Fruit fly (Drosophila melanogaster) whole organism, embryonic: Measurements from ENCODE around the gene CG43999.

Source experiments
- Bgb ChIP-seq: fragments of 200-800 bp; sonication (Bioruptor generic); IDR thresholded peaks from 2 replicates; pipeline ENCODE4 v1.3.6; 2022; ENCODE audit warnings: missing biosample characterization, missing genetic modification characterization; ENCODE audit not compliant: partially characterized antibody
- C15 ChIP-seq: fragments of 200-800 bp; sonication (Bioruptor generic); IDR thresholded peaks from 3 replicates; pipeline ENCODE4 v1.3.6; 2022; ENCODE audit warnings: missing biosample characterization, missing genetic modification characterization
- CG10267 ChIP-seq: fragments of 200-800 bp; sonication (Bioruptor generic); optimal IDR thresholded peaks from 2 replicates; lab custom pipeline; 2018; ENCODE audit warnings: missing biosample characterization, mild to moderate bottlenecking, missing genetic modification characterization, moderate library complexity
- CG10462 ChIP-seq: fragments of 200-800 bp; sonication (Bioruptor generic); optimal IDR thresholded peaks from 2 replicates; lab custom pipeline; 2016; ENCODE audit warnings: missing biosample characterization, missing genetic modification characterization
- CG11560 ChIP-seq: fragments of 200-800 bp; sonication (Bioruptor generic); IDR thresholded peaks from 3 replicates; pipeline ENCODE4 v1.3.6; 2022; ENCODE audit warnings: missing biosample characterization, missing genetic modification characterization
- CG11695 ChIP-seq: fragments of 200-800 bp; sonication (Bioruptor generic); IDR thresholded peaks from 3 replicates; pipeline ENCODE4 v1.3.6; 2022; ENCODE audit warnings: missing biosample characterization, missing genetic modification characterization
- CG13296 ChIP-seq: fragments of 200-800 bp; sonication (Bioruptor generic); optimal IDR thresholded peaks from 3 replicates; lab custom pipeline; 2018; ENCODE audit warnings: missing biosample characterization, mild to moderate bottlenecking, missing genetic modification characterization
- CG13775 ChIP-seq: fragments of 200-800 bp; sonication (Bioruptor generic); optimal IDR thresholded peaks from 3 replicates; lab custom pipeline; 2017; ENCODE audit warnings: missing biosample characterization, mild to moderate bottlenecking, missing genetic modification characterization
- CG14441 ChIP-seq: fragments of 200-800 bp; sonication (Bioruptor generic); IDR thresholded peaks from 2 replicates; pipeline ENCODE4 v1.3.6; 2022; ENCODE audit warnings: missing biosample characterization, missing genetic modification characterization
- CG31224 ChIP-seq: fragments of 200-800 bp; sonication (Bioruptor generic); IDR thresholded peaks from 2 replicates; pipeline ENCODE4 v1.3.6; 2022; ENCODE audit warnings: missing biosample characterization, missing genetic modification characterization
- CG3281 ChIP-seq: fragments of 200-800 bp; sonication (Bioruptor generic); optimal IDR thresholded peaks from 3 replicates; lab custom pipeline; 2017; ENCODE audit warnings: missing biosample characterization, mild to moderate bottlenecking, missing genetic modification characterization
- CG6791 ChIP-seq: fragments of 200-800 bp; sonication (Bioruptor generic); IDR thresholded peaks from 3 replicates; pipeline ENCODE4 v1.3.6; 2022; ENCODE audit warnings: missing biosample characterization, missing genetic modification characterization; ENCODE audit not compliant: partially characterized antibody
- CG7372 ChIP-seq: fragments of 200-800 bp; sonication (Bioruptor generic); IDR thresholded peaks from 2 replicates; pipeline ENCODE4 v1.3.6; 2022; ENCODE audit warnings: missing biosample characterization, missing genetic modification characterization
- CG9609 ChIP-seq: fragments of 200-800 bp; sonication (Bioruptor generic); optimal IDR thresholded peaks from 3 replicates; lab custom pipeline; 2016; ENCODE audit warnings: missing biosample characterization, missing genetic modification characterization
- D19A ChIP-seq: fragments of 200-800 bp; optimal IDR thresholded peaks from 3 replicates; lab custom pipeline; 2019; ENCODE audit warnings: missing biosample characterization, mild to moderate bottlenecking, missing genetic modification characterization, moderate library complexity
- Dref ChIP-seq: fragments of 200-800 bp; sonication (Bioruptor generic); IDR thresholded peaks from 2 replicates; pipeline ENCODE4 v1.3.6; 2022; ENCODE audit warnings: missing biosample characterization, missing genetic modification characterization
- Drgx ChIP-seq: fragments of 200-800 bp; sonication (Bioruptor generic); IDR thresholded peaks from 2 replicates; pipeline ENCODE4 v1.3.6; 2022; ENCODE audit warnings: missing biosample characterization, missing genetic modification characterization
- Fer3 ChIP-seq: fragments of 200-800 bp; sonication (Bioruptor generic); optimal IDR thresholded peaks from 2 replicates; lab custom pipeline; 2018; ENCODE audit warnings: missing biosample characterization, mild to moderate bottlenecking, missing genetic modification characterization, moderate library complexity
- Gug ChIP-seq: fragments of 200-800 bp; sonication (Bioruptor generic); IDR thresholded peaks from 4 replicates; pipeline ENCODE4 v1.3.6; 2022; ENCODE audit warnings: missing biosample characterization, missing genetic modification characterization
- Hand ChIP-seq: fragments of 200-800 bp; sonication (Bioruptor generic); optimal IDR thresholded peaks from 2 replicates; lab custom pipeline; 2017; ENCODE audit warnings: mild to moderate bottlenecking, missing biosample characterization, missing genetic modification reagents, missing genetic modification characterization
- Lpt ChIP-seq: fragments of >200 bp; optimal IDR thresholded peaks from 2 replicates; lab custom pipeline; 2018; ENCODE audit warnings: missing biosample characterization, missing genetic modification characterization
- MTF-1 ChIP-seq: fragments of 200-800 bp; sonication (Bioruptor generic); optimal IDR thresholded peaks from 2 replicates; lab custom pipeline; 2018; ENCODE audit warnings: missing biosample characterization, mild to moderate bottlenecking, missing genetic modification characterization, borderline replicate concordance
- Meics ChIP-seq: fragments of 200-800 bp; sonication (Bioruptor generic); optimal IDR thresholded peaks from 2 replicates; lab custom pipeline; 2017; ENCODE audit warnings: missing biosample characterization, mild to moderate bottlenecking, missing genetic modification characterization
- Mes4 ChIP-seq: fragments of 200-800 bp; sonication (Bioruptor generic); optimal IDR thresholded peaks from 2 replicates; lab custom pipeline; 2016; ENCODE audit warnings: missing biosample characterization, missing genetic modification characterization
- Myb ChIP-seq: fragments of 200-800 bp; sonication (Bioruptor generic); optimal IDR thresholded peaks from 2 replicates; lab custom pipeline; 2016; ENCODE audit warnings: missing biosample characterization, missing genetic modification characterization
- Nf-YB ChIP-seq: fragments of 200-800 bp; sonication (Bioruptor generic); optimal IDR thresholded peaks from 3 replicates; lab custom pipeline; 2019; ENCODE audit warnings: missing biosample characterization, mild to moderate bottlenecking, missing genetic modification characterization, moderate library complexity
- Opbp ChIP-seq: fragments of 200-800 bp; sonication (Bioruptor generic); IDR thresholded peaks from 3 replicates; pipeline ENCODE4 v1.3.6; 2022; ENCODE audit warnings: missing biosample characterization, missing genetic modification characterization; ENCODE audit not compliant: partially characterized antibody
- Rx ChIP-seq: fragments of 200-800 bp; sonication (Bioruptor generic); IDR thresholded peaks from 2 replicates; pipeline ENCODE4 v1.3.6; 2022; ENCODE audit warnings: missing biosample characterization, missing genetic modification characterization
- TFAM ChIP-seq: fragments of 200-800 bp; sonication (Bioruptor generic); optimal IDR thresholded peaks from 2 replicates; lab custom pipeline; 2017; ENCODE audit warnings: missing biosample characterization, missing genetic modification characterization, inconsistent platforms
- Trl ChIP-seq, 3 experiments: fragments of >200 bp in 2 of 3; fragments of 200-800 bp in 1 of 3; sonication (Bioruptor generic) in 1 of 3; optimal IDR thresholded peaks; 2 replicates in 1 of 3; 3 replicates in 2 of 3; lab custom pipeline; 2016 to 2017; ENCODE audit warnings: missing biosample characterization in 1 of 3, missing genetic modification characterization in 1 of 3
- Xrp1 ChIP-seq: fragments of 200-800 bp; sonication (Bioruptor generic); IDR thresholded peaks from 2 replicates; pipeline ENCODE4 v1.3.6; 2022; ENCODE audit warnings: missing biosample characterization, missing genetic modification characterization
- ab ChIP-seq: fragments of 200-800 bp; sonication (Bioruptor generic); optimal IDR thresholded peaks from 2 replicates; lab custom pipeline; 2016; ENCODE audit warnings: missing biosample characterization, missing genetic modification characterization
- ash1 ChIP-seq: fragments of 200-800 bp; sonication (Bioruptor generic); optimal IDR thresholded peaks from 2 replicates; lab custom pipeline; 2018; ENCODE audit warnings: missing biosample characterization, mild to moderate bottlenecking, missing genetic modification characterization
- br ChIP-seq: fragments of >200 bp; optimal IDR thresholded peaks from 2 replicates; lab custom pipeline; 2017
- cas ChIP-seq: fragments of 200-800 bp; sonication (Bioruptor generic); IDR thresholded peaks from 2 replicates; pipeline ENCODE4 v1.3.6; 2022; ENCODE audit warnings: missing biosample characterization, missing genetic modification characterization
- ci ChIP-seq: fragments of 200-800 bp; sonication (Bioruptor generic); IDR thresholded peaks from 3 replicates; pipeline ENCODE4 v1.3.6; 2022; ENCODE audit warnings: missing biosample characterization, missing genetic modification characterization
- croc ChIP-seq: fragments of 200-800 bp; sonication (Bioruptor generic); conservative IDR thresholded peaks from 3 replicates; pipeline ENCODE4 v1.3.6; 2022; ENCODE audit warnings: missing biosample characterization, missing genetic modification characterization
- da ChIP-seq: fragments of 200-800 bp; sonication (Bioruptor generic); optimal IDR thresholded peaks from 2 replicates; lab custom pipeline; 2016; ENCODE audit warnings: missing biosample characterization, missing genetic modification characterization
- disco-r ChIP-seq: fragments of 200-800 bp; sonication (Bioruptor generic); optimal IDR thresholded peaks from 2 replicates; lab custom pipeline; 2016; ENCODE audit warnings: missing biosample characterization, missing genetic modification characterization
- dysf ChIP-seq: fragments of 200-800 bp; sonication (Bioruptor generic); IDR thresholded peaks from 3 replicates; pipeline ENCODE4 v1.3.6; 2022; ENCODE audit warnings: missing biosample characterization, missing genetic modification characterization
- hbn ChIP-seq: fragments of 200-800 bp; sonication (Bioruptor generic); IDR thresholded peaks from 2 replicates; pipeline ENCODE4 v1.3.6; 2022; ENCODE audit warnings: missing biosample characterization, missing genetic modification characterization; ENCODE audit not compliant: partially characterized antibody
- ind ChIP-seq: fragments of 200-800 bp; sonication (Bioruptor generic); optimal IDR thresholded peaks from 3 replicates; lab custom pipeline; 2016; ENCODE audit warnings: missing biosample characterization, missing genetic modification characterization
- phol ChIP-seq: fragments of 200-800 bp; sonication (Bioruptor generic); optimal IDR thresholded peaks from 3 replicates; lab custom pipeline; 2018; ENCODE audit warnings: missing biosample characterization, mild to moderate bottlenecking, missing genetic modification characterization, moderate library complexity
- prd ChIP-seq, 3 experiments: fragments of >200 bp in 2 of 3; fragments of 200-800 bp in 1 of 3; sonication (Bioruptor generic) in 1 of 3; optimal IDR thresholded peaks in 2 of 3; IDR thresholded peaks in 1 of 3; 2 replicates in 2 of 3; 3 replicates in 1 of 3; pipeline versions ENCODE4 v1.3.6 to Lab custom; 2017 to 2022; ENCODE audit warnings: missing biosample characterization in 1 of 3, missing genetic modification characterization in 1 of 3
- scrt ChIP-seq: fragments of 200-800 bp; sonication (Bioruptor generic); optimal IDR thresholded peaks from 2 replicates; lab custom pipeline; 2018; ENCODE audit warnings: missing biosample characterization, mild to moderate bottlenecking, missing genetic modification characterization, moderate library complexity
- sens-2 ChIP-seq: fragments of 200-800 bp; sonication (Bioruptor generic); IDR thresholded peaks from 2 replicates; pipeline ENCODE4 v1.3.6; 2022; ENCODE audit warnings: missing biosample characterization, missing genetic modification characterization
- sisA ChIP-seq: fragments of 200-800 bp; sonication (Bioruptor generic); IDR thresholded peaks from 2 replicates; pipeline ENCODE4 v1.3.6; 2022; ENCODE audit warnings: missing biosample characterization, missing genetic modification characterization
- slbo ChIP-seq: fragments of 200-800 bp; sonication (Bioruptor generic); IDR thresholded peaks from 2 replicates; pipeline ENCODE4 v1.3.6; 2022; ENCODE audit warnings: missing biosample characterization, missing genetic modification characterization
- stc ChIP-seq: fragments of 200-800 bp; sonication (Bioruptor generic); IDR thresholded peaks from 2 replicates; pipeline ENCODE4 v1.3.6; 2022; ENCODE audit warnings: missing biosample characterization, missing genetic modification characterization
- stwl ChIP-seq: fragments of 200-800 bp; sonication (Bioruptor generic); optimal IDR thresholded peaks from 3 replicates; lab custom pipeline; 2018; ENCODE audit warnings: missing biosample characterization, mild to moderate bottlenecking, missing genetic modification characterization, moderate library complexity

CG43999 gene

dm6 chr3R:23887572-23887971 is 41.2 kb downstream of the CG43999 start (continued):
- TF ChIP-seq slbo (GFP tag; lab: Robert Waterston, UW) (peak; percentile 33; the same call in 1 of the 2 replicates), CG13775 (GFP tag; lab: Kevin White, UChicago) (no peak), Xrp1 (GFP tag; lab: Robert Waterston, UW) (peak; percentile 64; the same call in 1 of the 2 replicates), ci (GFP tag; lab: Robert Waterston, UW) (peak; percentile 30; the same call in 1 of the 3 replicates), phol (tag; lab: Kevin White, UChicago) (no peak), ash1 (GFP tag; lab: Kevin White, UChicago) (no peak), CG6791 (no peak), Fer3 (tag; lab: Kevin White, UChicago) (peak; percentile 1), Drgx (GFP tag; lab: Robert Waterston, UW) (peak; percentile 5; the same call in 1 of the 2 replicates), sisA (peak; percentile 5; the same call in 1 of the 2 replicates), CG14441 (GFP tag; lab: Robert Waterston, UW) (peak; percentile 27; the same call in 1 of the 2 replicates), hbn (no peak), prd (optimal IDR thresholded peaks at IDR 0.05; lab: Kevin White, UChicago) (no peak), prd (GFP tag; IDR thresholded peaks at IDR 0.05; lab: Robert Waterston, UW) (peak; percentile 47; the same call in 1 of the 3 replicates), stc (GFP tag; lab: Robert Waterston, UW) (peak; percentile 16; the same call in 1 of the 2 replicates), stwl (tag; lab: Kevin White, UChicago) (no peak), Dref (GFP tag; lab: Robert Waterston, UW) (no peak), Nf-YB (GFP tag; lab: Kevin White, UChicago) (no peak), br (lab: Kevin White, UChicago) (no peak), disco-r (GFP tag; lab: Kevin White, UChicago) (no peak), D19A (tag; lab: Kevin White, UChicago) (no peak), dysf (GFP tag; lab: Robert Waterston, UW) (0 out of 3 replicates have a peak, but pooled peaks have one; percentile 4), CG10267 (tag; lab: Kevin White, UChicago) (no peak), CG11560 (no peak)
- TF ChIP-seq, all 482 proteins: peak for 18

DNA sequence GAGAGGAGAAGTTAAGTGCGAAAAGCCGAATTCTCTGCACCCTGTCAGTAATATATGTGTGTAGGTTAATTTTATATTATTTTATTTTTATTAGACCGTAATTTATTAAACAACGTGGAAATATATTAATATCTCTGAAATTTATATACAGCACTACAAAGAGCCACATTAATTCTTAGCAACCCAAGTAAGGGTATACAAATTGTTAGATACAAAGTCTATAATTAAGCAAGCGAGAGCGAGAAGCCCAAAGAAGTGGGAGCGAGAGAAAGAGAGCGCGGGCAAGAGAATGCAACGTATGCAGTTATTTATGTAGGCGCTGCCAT is 41.7 kb downstream of the CG43999 start:
- no peak for TF ChIP-seq Hand (GFP tag; lab: Kevin White, UChicago)
- peak; percentile 76 for TF ChIP-seq TFAM (GFP tag; lab: Kevin White, UChicago)
- peak; percentile 75; the same call in 1 of the 3 replicates for TF ChIP-seq C15 (GFP tag; lab: Robert Waterston, UW)
- TF ChIP-seq Gug (GFP tag; lab: Robert Waterston, UW), result peak; percentile 89
- peak; percentile 77 for TF ChIP-seq CG31224
- TF ChIP-seq Opbp (GFP tag; lab: Robert Waterston, UW), result no peak
- peak; percentile 89 for TF ChIP-seq MTF-1 (GFP tag; lab: Kevin White, UChicago)
- TF ChIP-seq CG10462 (GFP tag; lab: Kevin White, UChicago), result peak; percentile 85
- TF ChIP-seq Mes4 (GFP tag; lab: Kevin White, UChicago), result peak; percentile 3
- no peak for TF ChIP-seq Lpt (GFP tag; lab: Kevin White, UChicago)
- no peak for TF ChIP-seq ab (GFP tag; lab: Kevin White, UChicago)
- peak; percentile 35 for TF ChIP-seq CG9609 (GFP tag; lab: Kevin White, UChicago)
- peak; percentile 79 for TF ChIP-seq scrt (GFP tag; lab: Kevin White, UChicago)
- no peak for TF ChIP-seq Bgb
- peak; percentile 82 for TF ChIP-seq ind (GFP tag; lab: Kevin White, UChicago)
- TF ChIP-seq CG3281, result peak; percentile 72
- TF ChIP-seq Meics, result peak; percentile 68
- no peak for TF ChIP-seq Myb (GFP tag; lab: Kevin White, UChicago)
- no peak for TF ChIP-seq Trl (optimal IDR thresholded peaks at IDR 0.05; lab: Kevin White, UChicago)
- TF ChIP-seq Trl (GFP tag; optimal IDR thresholded peaks at IDR 0.05; lab: Kevin White, UChicago), result peak; percentile 33
- TF ChIP-seq CG7372 (GFP tag; lab: Robert Waterston, UW), result peak; percentile 87
- peak; percentile 92 for TF ChIP-seq CG11695 (GFP tag; lab: Robert Waterston, UW)
- TF ChIP-seq sisA, result peak; percentile 96
- peak; percentile 67 for TF ChIP-seq CG13296 (GFP tag; lab: Kevin White, UChicago)
- TF ChIP-seq Rx (GFP tag; lab: Robert Waterston, UW), result peak; percentile 85
- no peak for TF ChIP-seq da (GFP tag; lab: Kevin White, UChicago)
- peak; percentile 95 for TF ChIP-seq croc (GFP tag; lab: Robert Waterston, UW)
- peak; percentile 23; the same call in 1 of the 2 replicates for TF ChIP-seq cas (GFP tag; lab: Robert Waterston, UW)
- TF ChIP-seq sens-2 (GFP tag; lab: Robert Waterston, UW), result peak; percentile 92
